Worm (Caenorhabditis elegans): ENCODE data around the gene W06A7.4.

Gene W06A7.4

ce11 chrV:14876257-14876656 is 52.0 kb downstream of the W06A7.4 start (continued):
- TF ChIP-seq T07F8.4 (tag; optimal IDR thresholded peaks at IDR 0.05) (no peak), hmg-1.2 (GFP tag; IDR thresholded peaks at IDR 0.05) (peak; percentile 66), ztf-6 (GFP tag; IDR thresholded peaks at IDR 0.05) (no peak), attf-6 (GFP tag; IDR thresholded peaks at IDR 0.05) (peak; percentile 67), attf-5 (GFP tag; optimal IDR thresholded peaks at IDR 0.05) (no peak), ztf-28 (GFP tag; IDR thresholded peaks at IDR 0.05) (no peak), ztf-22 (GFP tag; optimal IDR thresholded peaks at IDR 0.05) (no peak), lsl-1 (GFP tag; optimal IDR thresholded peaks at IDR 0.05) (peak; percentile 33), K11D2.4 (GFP tag; IDR thresholded peaks at IDR 0.05) (no peak), lsy-27 (tag; optimal IDR thresholded peaks at IDR 0.05; ENCODE audit: borderline replicate concordance, insufficient read depth) (no peak), Y53G8AR.9 (GFP tag; conservative IDR thresholded peaks at IDR 0.05) (0 out of 2 replicates have a peak, but pooled peaks have one; percentile 25), nfya-1 (tag; optimal IDR thresholded peaks at IDR 0.05; ENCODE audit: borderline replicate concordance, insufficient read depth) (no peak), cebp-1 (GFP tag; IDR thresholded peaks at IDR 0.05) (no peak), cebp-1 (tag; optimal IDR thresholded peaks at IDR 0.05) (no peak), attf-3 (GFP tag; conservative IDR thresholded peaks at IDR 0.05) (no peak), snpc-3.4 (tag; optimal IDR thresholded peaks at IDR 0.05) (peak; percentile 96), Y79H2A.3 (GFP tag; conservative IDR thresholded peaks at IDR 0.05) (no peak), B0019.2 (GFP tag; conservative IDR thresholded peaks at IDR 0.05) (no peak), mes-4 (tag; optimal IDR thresholded peaks at IDR 0.05) (no peak), pbrm-1 (GFP tag; IDR thresholded peaks at IDR 0.05) (no peak), tbp1 (GFP tag; optimal IDR thresholded peaks at IDR 0.05) (peak; percentile 100), ets-4 (GFP tag; optimal IDR thresholded peaks at IDR 0.05) (no peak), gei-17 (GFP tag; optimal IDR thresholded peaks at IDR 0.05) (no peak), ceh-91 (GFP tag; IDR thresholded peaks at IDR 0.05) (no peak), F33H1.4 (GFP tag; IDR thresholded peaks at IDR 0.05) (peak; percentile 26; the same call in 1 of the 2 replicates), F22D6.2 (tag; optimal IDR thresholded peaks at IDR 0.05) (no peak), lir-1 (GFP tag; conservative IDR thresholded peaks at IDR 0.05) (no peak), dpl-1 (GFP tag; optimal IDR thresholded peaks at IDR 0.05) (no peak), aptf-2 (GFP tag; conservative IDR thresholded peaks at IDR 0.05) (no peak), egrh-3 (GFP tag; IDR thresholded peaks at IDR 0.05) (no peak), snpc-1.3 (tag; optimal IDR thresholded peaks at IDR 0.05; ENCODE audit: insufficient read depth) (no peak), nfyb-1 (GFP tag; IDR thresholded peaks at IDR 0.05) (peak; percentile 76), bed-2 (GFP tag; IDR thresholded peaks at IDR 0.05) (no peak), lag-1 (GFP tag; IDR thresholded peaks at IDR 0.05) (no peak), pha-4 (tag; optimal IDR thresholded peaks at IDR 0.05) (no peak), lin-35 (GFP tag; optimal IDR thresholded peaks at IDR 0.05) (no peak), B0336.3 (GFP tag; IDR thresholded peaks at IDR 0.05) (no peak), nhr-120 (GFP tag; IDR thresholded peaks at IDR 0.05) (no peak), hlh-26 (GFP tag; conservative IDR thresholded peaks at IDR 0.05) (no peak), lin-54 (GFP tag; optimal IDR thresholded peaks at IDR 0.05) (peak; percentile 56), Y56A3A.18 (GFP tag; IDR thresholded peaks at IDR 0.05) (peak; percentile 44; the same call in 1 of the 2 replicates), ztf-26 (tag; optimal IDR thresholded peaks at IDR 0.05) (no peak), ekl-4 (GFP tag; IDR thresholded peaks at IDR 0.05) (0 out of 2 replicates have a peak, but pooled peaks have one; percentile 48), ceh-40 (GFP tag; IDR thresholded peaks at IDR 0.05) (no peak), rec-8 (tag; optimal IDR thresholded peaks at IDR 0.05) (peak; percentile 10 to 31), repo-1 (tag; optimal IDR thresholded peaks at IDR 0.05) (no peak), F10E7.11 (tag; optimal IDR thresholded peaks at IDR 0.05) (no peak), snpc-1.1 (tag; optimal IDR thresholded peaks at IDR 0.05; ENCODE audit: insufficient read depth) (peak; percentile 97)
